1 fruit fly cellular context compared by ENCODE assay signal in the genomic region with DNA sequence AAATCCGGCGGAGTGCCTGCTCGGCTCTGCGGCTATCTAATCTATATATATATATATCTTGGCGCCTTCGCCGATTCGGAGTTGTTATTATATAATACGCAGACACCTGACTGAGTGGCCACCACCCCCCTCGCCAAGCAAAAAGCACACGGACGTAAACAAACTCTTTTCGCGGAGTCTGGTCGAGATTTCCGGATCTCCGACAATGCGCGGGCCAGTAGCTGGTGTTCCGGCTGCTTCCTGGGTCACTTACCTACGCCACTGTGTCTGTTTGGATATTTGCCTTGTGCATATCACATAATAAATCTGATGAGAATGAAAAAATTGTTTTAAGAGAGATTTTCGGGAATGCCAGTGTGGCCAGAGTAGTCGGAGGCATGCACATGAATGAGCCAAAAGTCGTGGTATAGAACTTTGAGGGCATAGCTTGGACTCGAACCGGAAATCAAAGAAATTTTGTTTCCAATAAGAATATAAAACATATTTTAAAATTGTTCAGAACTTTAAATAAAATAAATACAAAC.
TF ChIP-seq lines count a peak whose summit lies in the region.

Gene CG5805, minus strand, starts transcription at position 380 of the 524 bp plus-strand sequence.

TF ChIP-seq in whole organism, embryonic, 481 proteins besides CTCF, POLR2A, EP300 and RAD21 (continued from another document):
- TF ChIP-seq Meics (GFP tag; optimal IDR thresholded peaks at IDR 0.05; lab: Kevin White, UChicago) (peak; percentile 94), NFAT (GFP tag; IDR thresholded peaks at IDR 0.05; lab: Robert Waterston, UW) (peak; percentile 78), Gsc (GFP tag; IDR thresholded peaks at IDR 0.05; lab: Robert Waterston, UW) (no peak), CG34422 (GFP tag; IDR thresholded peaks at IDR 0.05; lab: Robert Waterston, UW) (peak; percentile 78; the same call in 2 of the 3 replicates), CG32772 (GFP tag; IDR thresholded peaks at IDR 0.05; lab: Robert Waterston, UW) (peak; percentile 78; the same call in 1 of the 2 replicates), CG2712 (tag; optimal IDR thresholded peaks at IDR 0.05; lab: Kevin White, UChicago) (peak; percentile 70), gce (GFP tag; IDR thresholded peaks at IDR 0.05; lab: Robert Waterston, UW) (peak; percentile 71; the same call in 1 of the 3 replicates), Mad (GFP tag; optimal IDR thresholded peaks at IDR 0.05; lab: Kevin White, UChicago) (peak; percentile 78), Sin3A (optimal IDR thresholded peaks at IDR 0.05; lab: Kevin White, UChicago) (no peak), p53 (GFP tag; optimal IDR thresholded peaks at IDR 0.05; lab: Kevin White, UChicago) (peak; percentile 54), lola (GFP tag; optimal IDR thresholded peaks at IDR 0.05; lab: Kevin White, UChicago) (no peak), Abd-B (GFP tag; optimal IDR thresholded peaks at IDR 0.05; lab: Kevin White, UChicago) (peak; percentile 57), CG31365 (tag; optimal IDR thresholded peaks at IDR 0.05; lab: Kevin White, UChicago) (peak; percentile 77), ham (GFP tag; IDR thresholded peaks at IDR 0.05; lab: Robert Waterston, UW) (peak; percentile 52; the same call in 1 of the 2 replicates), inv (GFP tag; IDR thresholded peaks at IDR 0.05; lab: Robert Waterston, UW; ENCODE audit: partially characterized antibody) (0 out of 2 replicates have a peak, but pooled peaks have one; percentile 21), NfI (GFP tag; optimal IDR thresholded peaks at IDR 0.05; lab: Kevin White, UChicago) (peak; percentile 93), Aef1 (GFP tag; IDR thresholded peaks at IDR 0.05; lab: Robert Waterston, UW) (peak; percentile 19; the same call in 1 of the 3 replicates), pb (GFP tag; optimal IDR thresholded peaks at IDR 0.05; lab: Kevin White, UChicago) (peak; percentile 80), Sry-δ (GFP tag; optimal IDR thresholded peaks at IDR 0.05; lab: Kevin White, UChicago) (peak; percentile 56), Ptx1 (GFP tag; IDR thresholded peaks at IDR 0.05; lab: Robert Waterston, UW) (peak; percentile 81), CG13624 (GFP tag; optimal IDR thresholded peaks at IDR 0.05; lab: Kevin White, UChicago) (peak; percentile 79), CG3281 (GFP tag; optimal IDR thresholded peaks at IDR 0.05; lab: Kevin White, UChicago) (peak; percentile 92), CG17385 (GFP tag; optimal IDR thresholded peaks at IDR 0.05; lab: Kevin White, UChicago) (peak; percentile 78), Scr (GFP tag; IDR thresholded peaks at IDR 0.05; lab: Robert Waterston, UW; ENCODE audit: partially characterized antibody) (peak; percentile 21; the same call in 1 of the 2 replicates), CG9932 (GFP tag; IDR thresholded peaks at IDR 0.05; lab: Robert Waterston, UW) (peak; percentile 66), CG15696 (tag; optimal IDR thresholded peaks at IDR 0.05; lab: Kevin White, UChicago) (peak; percentile 22), stwl (tag; optimal IDR thresholded peaks at IDR 0.05; lab: Kevin White, UChicago) (no peak), CG2889 (GFP tag; IDR thresholded peaks at IDR 0.05; lab: Robert Waterston, UW) (peak; percentile 67), CG5953 (GFP tag; IDR thresholded peaks at IDR 0.05; lab: Robert Waterston, UW) (peak; percentile 70; the same call in 1 of the 2 replicates), CG18262 (tag; optimal IDR thresholded peaks at IDR 0.05; lab: Kevin White, UChicago) (peak; percentile 65), CG30020 (tag; optimal IDR thresholded peaks at IDR 0.05; lab: Kevin White, UChicago) (no peak), CG9609 (GFP tag; optimal IDR thresholded peaks at IDR 0.05; lab: Kevin White, UChicago) (peak; percentile 73), CG3065 (GFP tag; optimal IDR thresholded peaks at IDR 0.05; lab: Kevin White, UChicago) (peak; percentile 45), CkIIα-i1 (GFP tag; IDR thresholded peaks at IDR 0.05; lab: Robert Waterston, UW) (0 out of 2 replicates have a peak, but pooled peaks have one; percentile 5), ERR (GFP tag; optimal IDR thresholded peaks at IDR 0.05; lab: Kevin White, UChicago) (peak; percentile 43), CG10366 (GFP tag; IDR thresholded peaks at IDR 0.05; lab: Robert Waterston, UW) (peak; percentile 84), vvl (GFP tag; IDR thresholded peaks at IDR 0.05; lab: Robert Waterston, UW) (peak; percentile 87), Hr51 (GFP tag; optimal IDR thresholded peaks at IDR 0.05; lab: Kevin White, UChicago) (peak; percentile 75 to 83), Gug (GFP tag; IDR thresholded peaks at IDR 0.05; lab: Robert Waterston, UW) (no peak), CG8359 (GFP tag; optimal IDR thresholded peaks at IDR 0.05; lab: Kevin White, UChicago; ENCODE audit: borderline replicate concordance) (peak; percentile 79), CG6813 (GFP tag; optimal IDR thresholded peaks at IDR 0.05; lab: Kevin White, UChicago) (peak; percentile 89), CG12155 (GFP tag; optimal IDR thresholded peaks at IDR 0.05; lab: Kevin White, UChicago) (peak; percentile 63), D19B (GFP tag; optimal IDR thresholded peaks at IDR 0.05; lab: Kevin White, UChicago) (peak; percentile 74), CG8281 (tag; optimal IDR thresholded peaks at IDR 0.05; lab: Kevin White, UChicago) (peak; percentile 68), bbx (GFP tag; IDR thresholded peaks at IDR 0.05; lab: Robert Waterston, UW; ENCODE audit: partially characterized antibody) (no peak), Opbp (GFP tag; IDR thresholded peaks at IDR 0.05; lab: Robert Waterston, UW; ENCODE audit: partially characterized antibody) (peak; percentile 35; the same call in 1 of the 3 replicates), CG31224 (GFP tag; IDR thresholded peaks at IDR 0.05; lab: Robert Waterston, UW) (peak; percentile 77), crol (GFP tag; IDR thresholded peaks at IDR 0.05; lab: Robert Waterston, UW) (peak; percentile 88), CG6272 (GFP tag; IDR thresholded peaks at IDR 0.05; lab: Robert Waterston, UW) (peak; percentile 63), crp (GFP tag; optimal IDR thresholded peaks at IDR 0.05; lab: Kevin White, UChicago) (peak in 1 of 2 experiments; percentile 55), Hand (GFP tag; optimal IDR thresholded peaks at IDR 0.05; lab: Kevin White, UChicago) (peak; percentile 10), CG11560 (tag; IDR thresholded peaks at IDR 0.05; lab: Robert Waterston, UW) (no peak; the same call in 2 of the 3 replicates), Oaz (GFP tag; IDR thresholded peaks at IDR 0.05; lab: Robert Waterston, UW) (peak; percentile 55), esg (GFP tag; conservative IDR thresholded peaks at IDR 0.05; lab: Robert Waterston, UW) (no peak), CG1602 (GFP tag; optimal IDR thresholded peaks at IDR 0.05; lab: Kevin White, UChicago) (peak; percentile 49), Camta (GFP tag; optimal IDR thresholded peaks at IDR 0.05; lab: Kevin White, UChicago) (peak; percentile 77), toy (GFP tag; IDR thresholded peaks at IDR 0.05; lab: Robert Waterston, UW) (peak; percentile 62; the same call in 1 of the 2 replicates), CG16813 (GFP tag; IDR thresholded peaks at IDR 0.05; lab: Robert Waterston, UW; ENCODE audit: partially characterized antibody) (no peak), pan (optimal IDR thresholded peaks at IDR 0.05; lab: Kevin White, UChicago) (no peak), pan (GFP tag; optimal IDR thresholded peaks at IDR 0.05 in 1 of 2, IDR thresholded peaks at IDR 0.05 in 1 of 2) (peak in 1 of 2 experiments; percentile 86), CG3726 (GFP tag; IDR thresholded peaks at IDR 0.05; lab: Robert Waterston, UW) (peak; percentile 52; the same call in 1 of the 3 replicates), Taf1 (GFP tag; IDR thresholded peaks at IDR 0.05; lab: Robert Waterston, UW) (peak; percentile 30; the same call in 1 of the 2 replicates), CG10565 (GFP tag; optimal IDR thresholded peaks at IDR 0.05; lab: Kevin White, UChicago) (no peak), zfh1 (GFP tag; IDR thresholded peaks at IDR 0.05; lab: Robert Waterston, UW) (peak; percentile 85), CG3838 (GFP tag; optimal IDR thresholded peaks at IDR 0.05; lab: Kevin White, UChicago) (no peak), slbo (GFP tag; IDR thresholded peaks at IDR 0.05; lab: Robert Waterston, UW) (peak; percentile 84), CG8765 (GFP tag; IDR thresholded peaks at IDR 0.05; lab: Robert Waterston, UW) (no peak), CG32532 (GFP tag; IDR thresholded peaks at IDR 0.05; lab: Robert Waterston, UW) (peak; percentile 88)
